Fruit fly (Drosophila melanogaster) S2 (cell line): Measurements from ENCODE around the gene CG13404.

Experiments
- CG8478 ChIP-seq: fragments of >200 bp; optimal IDR thresholded peaks from 2 replicates; lab custom pipeline; 2018
- CTCF ChIP-seq, 2 experiments: fragments of >200 bp; optimal IDR thresholded peaks; 2 replicates each; lab custom pipeline; 2018

DNA sequence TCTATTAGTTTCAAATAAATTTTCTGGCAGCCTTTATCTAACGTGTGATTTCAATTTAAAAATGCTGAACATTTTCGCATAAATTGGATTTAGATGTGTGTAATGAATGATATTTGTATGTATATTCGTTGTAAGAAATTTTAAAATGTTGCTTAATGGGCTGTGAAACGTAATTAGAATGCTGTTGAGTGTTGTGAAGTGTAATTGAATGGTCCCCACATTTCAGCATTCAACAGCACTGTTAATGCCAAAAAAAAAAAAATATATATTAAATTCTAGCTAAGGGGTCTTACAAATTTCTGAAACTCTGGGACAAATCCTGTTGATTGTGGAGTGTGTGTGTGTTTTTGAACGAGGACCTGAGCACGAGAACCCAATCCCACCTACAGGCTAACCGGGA lies 901 bp downstream of the CG13404 start:
- TF ChIP-seq CG8478 (lab: Kevin White, UChicago) (no peak), CTCF (optimal IDR thresholded peaks at IDR 0.05; lab: Kevin White, UChicago) (no peak)
